Fruit fly (Drosophila melanogaster): Measurements from ENCODE around the gene CG8191.

CG8191 gene

dm6 chrX:15731968-15732367 lies at the start of gene CG8191:
TSS of gene CG8191 (plus strand) at chrX:15732178.
- no peak for TF ChIP-seq GATAd (GFP tag; optimal IDR thresholded peaks at IDR 0.05)
- TF ChIP-seq Hnf4 (GFP tag; optimal IDR thresholded peaks at IDR 0.05): no peak
- TF ChIP-seq tai (GFP tag; optimal IDR thresholded peaks at IDR 0.05): no peak
- no peak for TF ChIP-seq psq (GFP tag; optimal IDR thresholded peaks at IDR 0.05)
- TF ChIP-seq Dfd (GFP tag; optimal IDR thresholded peaks at IDR 0.05): no peak
- no peak for TF ChIP-seq CG9705 (GFP tag; optimal IDR thresholded peaks at IDR 0.05)
- no peak for TF ChIP-seq brk (GFP tag; optimal IDR thresholded peaks at IDR 0.05)
- no peak for TF ChIP-seq Abd-B (GFP tag; optimal IDR thresholded peaks at IDR 0.05)
- TF ChIP-seq OdsH (GFP tag; optimal IDR thresholded peaks at IDR 0.05): no peak
- TF ChIP-seq Jra (GFP tag; optimal IDR thresholded peaks at IDR 0.05): no peak
- no peak for TF ChIP-seq sage (GFP tag; optimal IDR thresholded peaks at IDR 0.05)
- TF ChIP-seq woc (GFP tag; optimal IDR thresholded peaks at IDR 0.05): no peak
- TF ChIP-seq CG32264 (GFP tag; optimal IDR thresholded peaks at IDR 0.05): no peak
- TF ChIP-seq pan (optimal IDR thresholded peaks at IDR 0.05): no peak
- no peak for TF ChIP-seq fru (GFP tag; optimal IDR thresholded peaks at IDR 0.05)
- no peak for TF ChIP-seq foxo (GFP tag; optimal IDR thresholded peaks at IDR 0.05)
- TF ChIP-seq rgr (GFP tag; optimal IDR thresholded peaks at IDR 0.05): no peak
- TF ChIP-seq Mio (GFP tag; optimal IDR thresholded peaks at IDR 0.05): no peak

dm6 chrX:15684419-15684818 lies 47.6 kb upstream of the CG8191 start:
- TF ChIP-seq fru (GFP tag; optimal IDR thresholded peaks at IDR 0.05): no peak
- no peak for TF ChIP-seq br (GFP tag; optimal IDR thresholded peaks at IDR 0.05)
- TF ChIP-seq h (GFP tag; optimal IDR thresholded peaks at IDR 0.05): no peak
- no peak for TF ChIP-seq Dif (GFP tag; optimal IDR thresholded peaks at IDR 0.05; ENCODE audit: partially characterized antibody)
- TF ChIP-seq Myc (optimal IDR thresholded peaks at IDR 0.05): no peak
- TF ChIP-seq tai (GFP tag; optimal IDR thresholded peaks at IDR 0.05): no peak
- TF ChIP-seq GATAd (GFP tag; optimal IDR thresholded peaks at IDR 0.05): no peak
- TF ChIP-seq Hr78 (GFP tag; optimal IDR thresholded peaks at IDR 0.05): no peak
- TF ChIP-seq Mio (GFP tag; optimal IDR thresholded peaks at IDR 0.05): no peak
- TF ChIP-seq Hnf4 (GFP tag; optimal IDR thresholded peaks at IDR 0.05): no peak
- no peak for TF ChIP-seq Abd-B (GFP tag; optimal IDR thresholded peaks at IDR 0.05)
- no peak for TF ChIP-seq rgr (GFP tag; optimal IDR thresholded peaks at IDR 0.05)

DNA sequence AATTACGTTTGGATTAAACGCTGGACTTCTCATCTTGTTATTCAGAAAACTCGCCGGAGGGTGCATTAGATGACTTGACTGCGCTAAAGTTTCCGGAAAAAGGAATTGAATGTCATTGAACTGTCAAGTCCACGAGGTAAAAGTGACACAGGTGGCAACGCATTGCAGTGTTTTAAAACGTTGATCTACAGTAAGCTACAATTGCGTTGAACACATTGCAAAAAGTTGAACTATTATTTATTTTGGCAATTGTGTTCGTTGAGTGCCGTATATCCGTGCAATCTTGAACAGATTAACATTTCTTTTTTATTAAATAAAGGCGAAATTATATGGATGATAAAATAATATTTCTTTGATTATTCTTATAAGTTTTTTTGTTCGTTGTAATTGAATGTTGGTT lies 43.2 kb upstream of the CG8191 start, which contains the start of gene CG15599:
CG15599 (minus strand) TSS at position 101 of the 400 bp plus-strand sequence.
- TF ChIP-seq CG9705 (GFP tag; optimal IDR thresholded peaks at IDR 0.05) (no peak), Sp1 (GFP tag; optimal IDR thresholded peaks at IDR 0.05) (no peak), jim (GFP tag; optimal IDR thresholded peaks at IDR 0.05) (no peak), Mio (GFP tag; optimal IDR thresholded peaks at IDR 0.05) (no peak), dsf (GFP tag; optimal IDR thresholded peaks at IDR 0.05; ENCODE audit: borderline replicate concordance) (no peak), h (GFP tag; optimal IDR thresholded peaks at IDR 0.05) (no peak), pan (optimal IDR thresholded peaks at IDR 0.05) (no peak), dl (GFP tag; optimal IDR thresholded peaks at IDR 0.05; ENCODE audit: insufficient read depth in 1 of 2, partially characterized antibody in 2 of 2) (no peak), sv (GFP tag; optimal IDR thresholded peaks at IDR 0.05) (no peak), Rel (GFP tag; optimal IDR thresholded peaks at IDR 0.05) (no peak), Rel (tag; optimal IDR thresholded peaks at IDR 0.05) (no peak), Hnf4 (GFP tag; optimal IDR thresholded peaks at IDR 0.05) (no peak), CG32264 (GFP tag; optimal IDR thresholded peaks at IDR 0.05) (no peak), CrebA (GFP tag; optimal IDR thresholded peaks at IDR 0.05; ENCODE audit: borderline replicate concordance) (no peak), sage (GFP tag; optimal IDR thresholded peaks at IDR 0.05) (no peak), woc (GFP tag; optimal IDR thresholded peaks at IDR 0.05) (no peak), Abd-B (GFP tag; optimal IDR thresholded peaks at IDR 0.05) (no peak), usp (GFP tag; optimal IDR thresholded peaks at IDR 0.05) (no peak), lola (GFP tag; optimal IDR thresholded peaks at IDR 0.05) (no peak)

dm6 chrX:15696854-15697540 lies 35.0 kb upstream of the CG8191 start, which contains the start of gene CG8128:
TSS of gene CG8128 (plus strand) at chrX:15697494.
- TF ChIP-seq HLH106 (tag; optimal IDR thresholded peaks at IDR 0.05) (peak; percentile 31), woc (GFP tag; optimal IDR thresholded peaks at IDR 0.05) (peak; percentile 55), ey (GFP tag; optimal IDR thresholded peaks at IDR 0.05) (peak; percentile 14), dsf (GFP tag; optimal IDR thresholded peaks at IDR 0.05; ENCODE audit: borderline replicate concordance) (no peak), Myc (optimal IDR thresholded peaks at IDR 0.05) (peak; percentile 93)
